Worm (Caenorhabditis elegans) whole organism, L1 larva: ENCODE results near the gene grd-12.

Experiments
- ama-1 ChIP-seq: fragments of 150-350 bp; optimal IDR thresholded peaks from 2 replicates; lab custom pipeline; 2014
- elt-3 ChIP-seq, 6 experiments: fragments of 150-350 bp in 1 of 6; sonication (generic microtip); optimal IDR thresholded peaks; 2 replicates each; lab custom pipeline; 2017 to 2018; ENCODE audit warnings: missing biosample characterization in 6 of 6, missing genetic modification characterization in 6 of 6, inconsistent platforms in 1 of 6
- ets-5 ChIP-seq: fragments of 200-800 bp; sonication (Bioruptor generic); IDR thresholded peaks from 2 replicates; pipeline ENCODE4 v1.3.6; 2022; ENCODE audit warnings: missing genetic modification characterization, missing compliant biosample characterization
- fos-1 ChIP-seq: fragments of 150-350 bp; optimal IDR thresholded peaks from 2 replicates; lab custom pipeline; 2014; ENCODE audit warnings: missing biosample characterization, missing genetic modification characterization
- lin-13 ChIP-seq: fragments of 150-350 bp; optimal IDR thresholded peaks from 2 replicates; lab custom pipeline; 2014; ENCODE audit warnings: missing biosample characterization, missing genetic modification reagents, missing genetic modification characterization
- lsy-2 ChIP-seq, 2 experiments: fragments of 150-350 bp; optimal IDR thresholded peaks; 2 replicates each; lab custom pipeline; 2014; ENCODE audit warnings: missing biosample characterization in 2 of 2, missing genetic modification characterization in 2 of 2
- nhr-76 ChIP-seq: sonication (generic microtip); optimal IDR thresholded peaks from 2 replicates; lab custom pipeline; 2017; ENCODE audit warnings: missing biosample characterization, missing genetic modification characterization
- nhr-84 ChIP-seq: sonication (generic microtip); optimal IDR thresholded peaks from 2 replicates; lab custom pipeline; 2017; ENCODE audit warnings: missing biosample characterization, missing genetic modification characterization
- pag-3 ChIP-seq: sonication (generic microtip); optimal IDR thresholded peaks from 2 replicates; lab custom pipeline; 2017; ENCODE audit warnings: missing genetic modification characterization, mild to moderate bottlenecking, missing compliant biosample characterization, antibody characterized with exemption, borderline replicate concordance; ENCODE audit not compliant: insufficient read depth
- skn-1 ChIP-seq: fragments of 150-350 bp; optimal IDR thresholded peaks from 2 replicates; lab custom pipeline; 2014; ENCODE audit warnings: missing biosample characterization, missing genetic modification characterization

- TF ChIP-seq lsy-2 (tag; optimal IDR thresholded peaks at IDR 0.05; lab: Kevin White, UChicago) = no peak
- TF ChIP-seq elt-3 (tag; optimal IDR thresholded peaks at IDR 0.05; lab: Kevin White, UChicago) = no peak
- no peak for TF ChIP-seq nhr-76 (tag; lab: Kevin White, UChicago)
- no peak for TF ChIP-seq ama-1 (lab: Kevin White, UChicago)
- TF ChIP-seq pag-3 (tag; lab: Kevin White, UChicago) = no peak
- TF ChIP-seq nhr-84 = no peak
- TF ChIP-seq ets-5 (GFP tag; lab: Robert Waterston, UW) = no peak
- TF ChIP-seq fos-1 (tag; lab: Kevin White, UChicago) = no peak
- TF ChIP-seq lin-13 (GFP tag; lab: Kevin White, UChicago) = no peak
- no peak for TF ChIP-seq skn-1 (tag; lab: Kevin White, UChicago)
Measured at ce11 chrV:14971136-14971535, 7.2 kb upstream of the grd-12 start, which contains the start of gene nlp-59.
